Fruit fly (Drosophila melanogaster) whole organism, embryonic: ENCODE measurements around the gene wb.
A peak's percentile ranks its signal among the peaks of the same experiment; 100 is the strongest.

ENCODE experiments used
- CG11398 ChIP-seq: fragments of 200-800 bp; sonication (Bioruptor generic); optimal IDR thresholded peaks from 2 replicates; lab custom pipeline; 2016; ENCODE audit warnings: missing biosample characterization, missing genetic modification characterization
- CG11560 ChIP-seq: fragments of 200-800 bp; sonication (Bioruptor generic); IDR thresholded peaks from 3 replicates; pipeline ENCODE4 v1.3.6; 2022; ENCODE audit warnings: missing biosample characterization, missing genetic modification characterization
- CG12299 ChIP-seq: fragments of 200-800 bp; sonication (Bioruptor generic); optimal IDR thresholded peaks from 2 replicates; lab custom pipeline; 2018; ENCODE audit warnings: missing biosample characterization, mild to moderate bottlenecking, missing genetic modification characterization
- CG1233 ChIP-seq: fragments of 200-800 bp; sonication (Bioruptor generic); optimal IDR thresholded peaks from 4 replicates; lab custom pipeline; 2018; ENCODE audit warnings: missing biosample characterization, mild to moderate bottlenecking, missing genetic modification characterization
- CG14441 ChIP-seq: fragments of 200-800 bp; sonication (Bioruptor generic); IDR thresholded peaks from 2 replicates; pipeline ENCODE4 v1.3.6; 2022; ENCODE audit warnings: missing biosample characterization, missing genetic modification characterization
- CG15601 ChIP-seq: fragments of 200-800 bp; sonication (Bioruptor generic); optimal IDR thresholded peaks from 3 replicates; lab custom pipeline; 2019; ENCODE audit warnings: missing biosample characterization, mild to moderate bottlenecking, missing genetic modification characterization, moderate library complexity
- CG16815 ChIP-seq: fragments of 200-800 bp; sonication (Bioruptor generic); optimal IDR thresholded peaks from 3 replicates; lab custom pipeline; 2017; ENCODE audit warnings: missing biosample characterization, mild to moderate bottlenecking, missing genetic modification characterization
- CG1792 ChIP-seq: fragments of 200-800 bp; sonication (Bioruptor generic); optimal IDR thresholded peaks from 2 replicates; lab custom pipeline; 2016; ENCODE audit warnings: missing biosample characterization, missing genetic modification characterization
- CG18011 ChIP-seq: fragments of 200-800 bp; sonication (Bioruptor generic); optimal IDR thresholded peaks from 2 replicates; lab custom pipeline; 2017; ENCODE audit warnings: missing biosample characterization, missing genetic modification characterization, mild to moderate bottlenecking, moderate library complexity, missing genotype
- CG2116 ChIP-seq: fragments of 200-800 bp; sonication (Bioruptor generic); optimal IDR thresholded peaks from 3 replicates; lab custom pipeline; 2018; ENCODE audit warnings: missing biosample characterization, mild to moderate bottlenecking, missing genetic modification characterization
- CG2202 ChIP-seq: fragments of 200-800 bp; sonication (Bioruptor generic); optimal IDR thresholded peaks from 2 replicates; lab custom pipeline; 2018; ENCODE audit warnings: missing biosample characterization, mild to moderate bottlenecking, missing genetic modification characterization
- CG30403 ChIP-seq: fragments of 200-800 bp; sonication (Bioruptor generic); optimal IDR thresholded peaks from 3 replicates; lab custom pipeline; 2016; ENCODE audit warnings: missing biosample characterization, missing genetic modification characterization
- CG3065 ChIP-seq: fragments of 200-800 bp; sonication (Bioruptor generic); optimal IDR thresholded peaks from 2 replicates; lab custom pipeline; 2016; ENCODE audit warnings: missing biosample characterization, missing genetic modification characterization
- CG5245 ChIP-seq: fragments of 200-800 bp; sonication (Bioruptor generic); optimal IDR thresholded peaks from 3 replicates; lab custom pipeline; 2016; ENCODE audit warnings: missing biosample characterization, missing genetic modification characterization
- CG6765 ChIP-seq: fragments of 200-800 bp; sonication (Bioruptor generic); optimal IDR thresholded peaks from 3 replicates; lab custom pipeline; 2017; ENCODE audit warnings: missing biosample characterization, mild to moderate bottlenecking, missing genetic modification characterization
- CG7556 ChIP-seq: fragments of 200-800 bp; sonication (Bioruptor generic); optimal IDR thresholded peaks from 2 replicates; lab custom pipeline; 2017; ENCODE audit warnings: missing biosample characterization, mild to moderate bottlenecking, missing genetic modification characterization
- CG8290 ChIP-seq, 3 experiments: fragments of 200-800 bp; sonication (Bioruptor generic); optimal IDR thresholded peaks; 2 replicates each; lab custom pipeline; 2016 to 2019; ENCODE audit warnings: missing biosample characterization in 3 of 3, missing genetic modification characterization in 3 of 3, mild to moderate bottlenecking in 2 of 3, moderate library complexity in 1 of 3
- CG9817 ChIP-seq: fragments of 200-800 bp; sonication (Bioruptor generic); optimal IDR thresholded peaks from 2 replicates; lab custom pipeline; 2018; ENCODE audit warnings: missing biosample characterization, mild to moderate bottlenecking, missing genetic modification characterization, moderate library complexity
- Chrac-16 ChIP-seq: fragments of 200-800 bp; sonication (Bioruptor generic); optimal IDR thresholded peaks from 3 replicates; lab custom pipeline; 2016; ENCODE audit warnings: missing biosample characterization, missing genetic modification characterization
- Dp ChIP-seq: fragments of 200-800 bp; sonication (Bioruptor generic); optimal IDR thresholded peaks from 2 replicates; lab custom pipeline; 2018; ENCODE audit warnings: missing biosample characterization, mild to moderate bottlenecking, missing genetic modification characterization, moderate library complexity
- E2f1 ChIP-seq: fragments of 200-800 bp; sonication (Bioruptor generic); IDR thresholded peaks from 2 replicates; pipeline ENCODE4 v1.3.6; 2022; ENCODE audit warnings: missing biosample characterization, missing genetic modification characterization
- E2f2 ChIP-seq: fragments of 200-800 bp; sonication (Bioruptor generic); IDR thresholded peaks from 2 replicates; pipeline ENCODE4 v1.3.6; 2022; ENCODE audit warnings: missing biosample characterization, missing genetic modification characterization
- HLH4C ChIP-seq: fragments of 200-800 bp; sonication (Bioruptor generic); IDR thresholded peaks from 3 replicates; pipeline ENCODE4 v1.3.6; 2022; ENCODE audit warnings: missing biosample characterization, missing genetic modification characterization; ENCODE audit not compliant: partially characterized antibody
- HmgZ ChIP-seq: fragments of 200-800 bp; sonication (Bioruptor generic); optimal IDR thresholded peaks from 2 replicates; lab custom pipeline; 2018; ENCODE audit warnings: missing biosample characterization, mild to moderate bottlenecking, missing genetic modification characterization
- Hr78 ChIP-seq, 2 experiments: fragments of 200-800 bp in 1 of 2; fragments of >200 bp in 1 of 2; sonication (Bioruptor generic) in 1 of 2; optimal IDR thresholded peaks; 2 replicates each; lab custom pipeline; 2017 to 2019; ENCODE audit warnings: missing biosample characterization in 2 of 2, missing genetic modification characterization in 2 of 2, mild to moderate bottlenecking in 1 of 2, moderate library complexity in 1 of 2
- MESR4 ChIP-seq: fragments of 200-800 bp; sonication (Bioruptor generic); optimal IDR thresholded peaks from 2 replicates; lab custom pipeline; 2018; ENCODE audit warnings: missing biosample characterization, mild to moderate bottlenecking, missing genetic modification characterization, moderate library complexity
- Nf-YB ChIP-seq: fragments of 200-800 bp; sonication (Bioruptor generic); optimal IDR thresholded peaks from 3 replicates; lab custom pipeline; 2019; ENCODE audit warnings: missing biosample characterization, mild to moderate bottlenecking, missing genetic modification characterization, moderate library complexity
- Scr ChIP-seq: fragments of 200-800 bp; sonication (Bioruptor generic); IDR thresholded peaks from 2 replicates; pipeline ENCODE4 v1.3.6; 2022; ENCODE audit warnings: missing biosample characterization, missing genetic modification characterization; ENCODE audit not compliant: partially characterized antibody
- Trl ChIP-seq, 3 experiments: fragments of >200 bp in 2 of 3; fragments of 200-800 bp in 1 of 3; sonication (Bioruptor generic) in 1 of 3; optimal IDR thresholded peaks; 2 replicates in 1 of 3; 3 replicates in 2 of 3; lab custom pipeline; 2016 to 2017; ENCODE audit warnings: missing biosample characterization in 1 of 3, missing genetic modification characterization in 1 of 3
- amos ChIP-seq: fragments of 200-800 bp; sonication (Bioruptor generic); IDR thresholded peaks from 2 replicates; pipeline ENCODE4 v1.3.6; 2022; ENCODE audit warnings: missing biosample characterization, missing genetic modification characterization; ENCODE audit not compliant: partially characterized antibody
- bowl ChIP-seq: fragments of 200-800 bp; sonication (Bioruptor generic); IDR thresholded peaks from 2 replicates; pipeline ENCODE4 v1.3.6; 2022; ENCODE audit warnings: missing biosample characterization, missing genetic modification characterization
- ci ChIP-seq: fragments of 200-800 bp; sonication (Bioruptor generic); IDR thresholded peaks from 3 replicates; pipeline ENCODE4 v1.3.6; 2022; ENCODE audit warnings: missing biosample characterization, missing genetic modification characterization
- crp ChIP-seq, 2 experiments: fragments of 200-800 bp; sonication (Bioruptor generic); optimal IDR thresholded peaks; 2 replicates in 1 of 2; 3 replicates in 1 of 2; lab custom pipeline; 2017; ENCODE audit warnings: missing biosample characterization in 2 of 2, missing genetic modification characterization in 2 of 2, mild to moderate bottlenecking in 1 of 2, moderate library complexity in 1 of 2
- fd64A ChIP-seq: fragments of 200-800 bp; sonication (Bioruptor generic); optimal IDR thresholded peaks from 3 replicates; lab custom pipeline; 2018; ENCODE audit warnings: missing biosample characterization, mild to moderate bottlenecking, missing genetic modification characterization
- fd96Cb ChIP-seq: fragments of 200-800 bp; sonication (Bioruptor generic); optimal IDR thresholded peaks from 2 replicates; lab custom pipeline; 2018; ENCODE audit warnings: missing biosample characterization, mild to moderate bottlenecking, missing genetic modification characterization, moderate library complexity
- gcm ChIP-seq: fragments of 200-800 bp; sonication (Bioruptor generic); optimal IDR thresholded peaks from 2 replicates; lab custom pipeline; 2019; ENCODE audit warnings: missing biosample characterization, mild to moderate bottlenecking, missing genetic modification characterization, moderate library complexity
- gfzf ChIP-seq: fragments of 200-800 bp; sonication (Bioruptor generic); optimal IDR thresholded peaks from 2 replicates; lab custom pipeline; 2016; ENCODE audit warnings: missing biosample characterization, mild to moderate bottlenecking, missing genetic modification characterization, moderate library complexity
- nom ChIP-seq: fragments of 200-800 bp; sonication (Bioruptor generic); optimal IDR thresholded peaks from 2 replicates; lab custom pipeline; 2017; ENCODE audit warnings: missing biosample characterization, missing genetic modification characterization, mild to moderate bottlenecking, moderate library complexity, missing genetic modification reagents
- pb ChIP-seq: fragments of 200-800 bp; sonication (Bioruptor generic); optimal IDR thresholded peaks from 3 replicates; lab custom pipeline; 2016; ENCODE audit warnings: missing biosample characterization, missing genetic modification characterization
- pita ChIP-seq: fragments of 200-800 bp; sonication (Bioruptor generic); optimal IDR thresholded peaks from 2 replicates; lab custom pipeline; 2017; ENCODE audit warnings: missing biosample characterization, mild to moderate bottlenecking, missing genetic modification characterization
- pum ChIP-seq: fragments of 200-800 bp; sonication (Bioruptor generic); optimal IDR thresholded peaks from 2 replicates; lab custom pipeline; 2016; ENCODE audit warnings: missing biosample characterization, missing genetic modification characterization
- sd ChIP-seq: fragments of 200-800 bp; sonication (Bioruptor generic); optimal IDR thresholded peaks from 3 replicates; lab custom pipeline; 2018; ENCODE audit warnings: missing biosample characterization, mild to moderate bottlenecking, missing genetic modification characterization, moderate library complexity
- sr ChIP-seq: fragments of 200-800 bp; sonication (Bioruptor generic); IDR thresholded peaks from 3 replicates; pipeline ENCODE4 v1.3.6; 2022; ENCODE audit warnings: missing biosample characterization, missing genetic modification characterization
- tgo ChIP-seq: fragments of 200-800 bp; sonication (Bioruptor generic); IDR thresholded peaks from 3 replicates; pipeline ENCODE4 v1.3.6; 2022; ENCODE audit warnings: missing biosample characterization, missing genetic modification characterization
- tup ChIP-seq: fragments of 200-800 bp; sonication (Bioruptor generic); optimal IDR thresholded peaks from 2 replicates; lab custom pipeline; 2016; ENCODE audit warnings: missing biosample characterization, mild to moderate bottlenecking, missing genetic modification characterization, moderate library complexity
- tx ChIP-seq: fragments of 200-800 bp; sonication (Bioruptor generic); optimal IDR thresholded peaks from 2 replicates; lab custom pipeline; 2016; ENCODE audit warnings: missing biosample characterization, missing genetic modification characterization
- vvl ChIP-seq: fragments of 200-800 bp; sonication (Bioruptor generic); IDR thresholded peaks from 2 replicates; pipeline ENCODE4 v1.3.6; 2022; ENCODE audit warnings: missing biosample characterization, missing genetic modification characterization
- wdn ChIP-seq: fragments of 200-800 bp; sonication (Bioruptor generic); IDR thresholded peaks from 2 replicates; pipeline ENCODE4 v1.3.6; 2022; ENCODE audit warnings: missing biosample characterization, missing genetic modification characterization

wb gene

dm6 chr2L:14237510-14238277 lies 25.1 kb upstream of the wb start (continued):
- TF ChIP-seq CG2202 (tag; lab: Kevin White, UChicago) = peak; percentile 23
- TF ChIP-seq tx (GFP tag; lab: Kevin White, UChicago) = no peak
- no peak for TF ChIP-seq bowl
- TF ChIP-seq CG30403 (GFP tag; lab: Kevin White, UChicago) = peak; percentile 28
- TF ChIP-seq Chrac-16 = no peak
- no peak for TF ChIP-seq CG3065
- TF ChIP-seq CG12299 (tag; lab: Kevin White, UChicago) = no peak
- no peak for TF ChIP-seq crp (GFP tag; optimal IDR thresholded peaks at IDR 0.05; lab: Kevin White, UChicago)
- no peak for TF ChIP-seq HLH4C (GFP tag; lab: Robert Waterston, UW)
- no peak for TF ChIP-seq MESR4
- TF ChIP-seq E2f2 = no peak
- TF ChIP-seq CG14441 = no peak
- TF ChIP-seq Hr78 (GFP tag; optimal IDR thresholded peaks at IDR 0.05; lab: Kevin White, UChicago) = peak in 1 of 2 experiments; percentile 16
- peak; percentile 38; the same call in 1 of the 2 replicates for TF ChIP-seq vvl
- TF ChIP-seq pita (GFP tag; lab: Kevin White, UChicago) = no peak
- TF ChIP-seq E2f1 (GFP tag; lab: Robert Waterston, UW) = 0 out of 2 replicates have a peak, but pooled peaks have one; percentile 9
- TF ChIP-seq Nf-YB (GFP tag; lab: Kevin White, UChicago) = no peak
- no peak for TF ChIP-seq sd (tag; lab: Kevin White, UChicago)
- no peak for TF ChIP-seq CG8290 (GFP tag; optimal IDR thresholded peaks at IDR 0.05; lab: Kevin White, UChicago)
- TF ChIP-seq CG8290 (tag; optimal IDR thresholded peaks at IDR 0.05; lab: Kevin White, UChicago) = no peak
- no peak for TF ChIP-seq amos (GFP tag; lab: Robert Waterston, UW)
- peak; percentile 27 for TF ChIP-seq CG15601 (tag; lab: Kevin White, UChicago)
- no peak for TF ChIP-seq CG1233 (GFP tag; lab: Kevin White, UChicago)
- no peak for TF ChIP-seq Dp (GFP tag; lab: Kevin White, UChicago)
- TF ChIP-seq ci (GFP tag; lab: Robert Waterston, UW) = 0 out of 3 replicates have a peak, but pooled peaks have one; percentile 31
- no peak for TF ChIP-seq HmgZ
- no peak for TF ChIP-seq pum (GFP tag; lab: Kevin White, UChicago)
- TF ChIP-seq CG7556 (GFP tag; lab: Kevin White, UChicago) = peak; percentile 50
- no peak for TF ChIP-seq CG5245 (GFP tag; lab: Kevin White, UChicago)
- no peak for TF ChIP-seq CG16815
- peak; percentile 72 for TF ChIP-seq nom (GFP tag; lab: Kevin White, UChicago)
- peak; percentile 30 for TF ChIP-seq fd64A
- TF ChIP-seq CG9817 (tag; lab: Kevin White, UChicago) = no peak
- peak; percentile 56 for TF ChIP-seq fd96Cb (tag; lab: Kevin White, UChicago)
- TF ChIP-seq gcm = peak; percentile 70
- TF ChIP-seq pb = no peak
- no peak for TF ChIP-seq tgo (GFP tag; lab: Robert Waterston, UW)
- TF ChIP-seq Trl (optimal IDR thresholded peaks at IDR 0.05; lab: Kevin White, UChicago) = no peak
- no peak for TF ChIP-seq Trl (GFP tag; optimal IDR thresholded peaks at IDR 0.05; lab: Kevin White, UChicago)
- TF ChIP-seq CG18011 (GFP tag; lab: Kevin White, UChicago) = no peak
- TF ChIP-seq CG11398 = no peak
- TF ChIP-seq wdn (GFP tag; lab: Robert Waterston, UW) = no peak
- TF ChIP-seq gfzf (GFP tag; lab: Kevin White, UChicago) = no peak
- no peak for TF ChIP-seq CG11560 (tag; lab: Robert Waterston, UW)
- TF ChIP-seq CG2116 = no peak
- no peak for TF ChIP-seq tup (GFP tag; lab: Kevin White, UChicago)
- no peak for TF ChIP-seq Scr (GFP tag; lab: Robert Waterston, UW)
- TF ChIP-seq CG1792 = no peak
- no peak for TF ChIP-seq sr (GFP tag; lab: Robert Waterston, UW)
- no peak for TF ChIP-seq CG6765 (GFP tag; lab: Kevin White, UChicago)
